Worm (Caenorhabditis elegans) whole organism, L3 larva: ENCODE measurements around the gene dmd-7.

ENCODE experiments used
- R02D3.7 ChIP-seq: fragments of 150-350 bp; optimal IDR thresholded peaks from 2 replicates; lab custom pipeline; 2014; ENCODE audit warnings: missing biosample characterization, missing genetic modification characterization
- aly-2 ChIP-seq: fragments of 150-350 bp; optimal IDR thresholded peaks from 2 replicates; lab custom pipeline; 2014; ENCODE audit warnings: missing biosample characterization, missing genetic modification characterization
- ama-1 ChIP-seq: fragments of 150-350 bp; optimal IDR thresholded peaks from 2 replicates; lab custom pipeline; 2018
- ceh-28 ChIP-seq: fragments of 150-350 bp; optimal IDR thresholded peaks from 2 replicates; lab custom pipeline; 2014; ENCODE audit warnings: missing biosample characterization, missing genetic modification reagents, missing genetic modification characterization
- ceh-82 ChIP-seq: fragments of 150-350 bp; optimal IDR thresholded peaks from 2 replicates; lab custom pipeline; 2014; ENCODE audit warnings: missing biosample characterization, missing genetic modification characterization
- ceh-9 ChIP-seq: sonication (generic microtip); optimal IDR thresholded peaks from 2 replicates; lab custom pipeline; 2018; ENCODE audit warnings: missing biosample characterization, missing genetic modification characterization
- daf-12 ChIP-seq: fragments of 150-350 bp; optimal IDR thresholded peaks from 2 replicates; lab custom pipeline; 2014; ENCODE audit warnings: missing biosample characterization, missing genetic modification reagents, missing genetic modification characterization
- egl-27 ChIP-seq: sonication (generic microtip); optimal IDR thresholded peaks from 4 replicates; lab custom pipeline; 2017; ENCODE audit warnings: missing biosample characterization, missing genetic modification reagents, missing genetic modification characterization
- egl-5 ChIP-seq: fragments of 150-350 bp; optimal IDR thresholded peaks from 2 replicates; lab custom pipeline; 2017; ENCODE audit warnings: missing biosample characterization, missing genetic modification reagents, missing genetic modification characterization, inconsistent platforms
- elt-1 ChIP-seq: fragments of 150-350 bp; optimal IDR thresholded peaks from 2 replicates; lab custom pipeline; 2014; ENCODE audit warnings: missing biosample characterization, missing genetic modification characterization
- elt-2 ChIP-seq: sonication (generic microtip); optimal IDR thresholded peaks from 2 replicates; lab custom pipeline; 2016; ENCODE audit warnings: missing genetic modification reagents, mild to moderate bottlenecking, missing genetic modification characterization, missing compliant biosample characterization
- eor-1 ChIP-seq, 2 experiments: fragments of 150-350 bp; optimal IDR thresholded peaks; 2 replicates each; lab custom pipeline; 2014 to 2018; ENCODE audit warnings: missing biosample characterization in 2 of 2, missing genetic modification characterization in 2 of 2
- fkh-2 ChIP-seq: fragments of 150-350 bp; optimal IDR thresholded peaks from 2 replicates; lab custom pipeline; 2014; ENCODE audit warnings: missing biosample characterization, missing genetic modification reagents, missing genetic modification characterization
- hmg-11 ChIP-seq: sonication (generic microtip); optimal IDR thresholded peaks from 2 replicates; lab custom pipeline; 2016; ENCODE audit warnings: missing genetic modification characterization, missing compliant biosample characterization
- lsy-12 ChIP-seq: sonication (generic microtip); optimal IDR thresholded peaks from 2 replicates; lab custom pipeline; 2016; ENCODE audit warnings: mild to moderate bottlenecking, missing genetic modification characterization, missing compliant biosample characterization
- mdl-1 ChIP-seq: fragments of 150-350 bp; optimal IDR thresholded peaks from 2 replicates; lab custom pipeline; 2014; ENCODE audit warnings: missing biosample characterization, missing genetic modification characterization
- nfya-1 ChIP-seq: sonication (generic microtip); optimal IDR thresholded peaks from 2 replicates; lab custom pipeline; 2017; ENCODE audit warnings: missing genetic modification characterization, mild to moderate bottlenecking, missing compliant biosample characterization, antibody characterized with exemption, moderate library complexity; ENCODE audit not compliant: insufficient read depth
- nhr-11 ChIP-seq: fragments of 150-350 bp; optimal IDR thresholded peaks from 2 replicates; lab custom pipeline; 2014; ENCODE audit warnings: missing biosample characterization, missing genetic modification characterization
- nhr-23 ChIP-seq: fragments of 150-350 bp; optimal IDR thresholded peaks from 2 replicates; lab custom pipeline; 2014; ENCODE audit warnings: missing biosample characterization, missing genetic modification reagents, missing genetic modification characterization
- nhr-237 ChIP-seq: fragments of 150-350 bp; optimal IDR thresholded peaks from 2 replicates; lab custom pipeline; 2014; ENCODE audit warnings: missing biosample characterization, missing genetic modification characterization
- nhr-25 ChIP-seq: sonication (generic microtip); optimal IDR thresholded peaks from 2 replicates; lab custom pipeline; 2017; ENCODE audit warnings: missing biosample characterization, missing genetic modification characterization
- nhr-43 ChIP-seq: sonication (generic microtip); optimal IDR thresholded peaks from 2 replicates; lab custom pipeline; 2016; ENCODE audit warnings: mild to moderate bottlenecking, missing genetic modification characterization, missing compliant biosample characterization; ENCODE audit not compliant: poor library complexity, severe bottlenecking
- nhr-67 ChIP-seq: fragments of 150-350 bp; optimal IDR thresholded peaks from 2 replicates; lab custom pipeline; 2014; ENCODE audit warnings: missing biosample characterization, missing genetic modification characterization
- nhr-76 ChIP-seq: fragments of 150-350 bp; sonication (generic microtip); optimal IDR thresholded peaks from 5 replicates; lab custom pipeline; 2014; ENCODE audit warnings: missing biosample characterization, missing genetic modification characterization
- pha-4 ChIP-seq: fragments of 150-350 bp; optimal IDR thresholded peaks from 2 replicates; lab custom pipeline; 2014; ENCODE audit warnings: missing biosample characterization, missing genetic modification reagents, missing genetic modification characterization
- pqm-1 ChIP-seq: fragments of 150-350 bp; optimal IDR thresholded peaks from 2 replicates; lab custom pipeline; 2017; ENCODE audit warnings: missing biosample characterization, missing genetic modification characterization, inconsistent platforms
- tbx-2 ChIP-seq: sonication (generic microtip); optimal IDR thresholded peaks from 2 replicates; lab custom pipeline; 2016; ENCODE audit warnings: mild to moderate bottlenecking, missing genetic modification characterization, missing compliant biosample characterization
- unc-39 ChIP-seq: sonication (generic microtip); optimal IDR thresholded peaks from 4 replicates; lab custom pipeline; 2017; ENCODE audit warnings: missing biosample characterization, missing genetic modification characterization
- unc-62 ChIP-seq: fragments of 150-350 bp; sonication (generic microtip); optimal IDR thresholded peaks from 4 replicates; lab custom pipeline; 2014; ENCODE audit warnings: missing biosample characterization, missing genetic modification reagents, missing genetic modification characterization
- ztf-11 ChIP-seq: fragments of 150-350 bp; optimal IDR thresholded peaks from 2 replicates; lab custom pipeline; 2014; ENCODE audit warnings: missing biosample characterization, missing genetic modification characterization
- ztf-4 ChIP-seq: fragments of 150-350 bp; optimal IDR thresholded peaks from 2 replicates; lab custom pipeline; 2014; ENCODE audit warnings: missing biosample characterization, missing genetic modification characterization

Gene dmd-7

ce11 chrV:6230629-6231229, 16.0 kb upstream of the dmd-7 start:
- TF ChIP-seq ama-1 (peak; percentile 28), ceh-9 (tag; lab: Kevin White, UChicago) (no peak), elt-2 (tag; lab: Kevin White, UChicago) (peak; percentile 57), egl-5 (tag; lab: Kevin White, UChicago) (peak; percentile 92), pqm-1 (tag; lab: Kevin White, UChicago) (peak; percentile 36), ztf-11 (tag; lab: Kevin White, UChicago) (no peak), nfya-1 (tag; lab: Kevin White, UChicago) (peak; percentile 31), tbx-2 (tag; lab: Kevin White, UChicago) (peak; percentile 28), pha-4 (peak; percentile 54)

ce11 chrV:6231902-6232340, 14.8 kb upstream of the dmd-7 start:
- TF ChIP-seq nfya-1 (tag; lab: Kevin White, UChicago) (no peak), egl-5 (tag; lab: Kevin White, UChicago) (no peak), pha-4 (peak; percentile 97)

- TF ChIP-seq nhr-76 (tag; lab: Kevin White, UChicago) (no peak), egl-5 (tag; lab: Kevin White, UChicago) (peak; percentile 53), eor-1 (tag; optimal IDR thresholded peaks at IDR 0.05; lab: Kevin White, UChicago) (no peak), nhr-25 (peak; percentile 38), ceh-28 (tag; lab: Kevin White, UChicago) (peak; percentile 26), elt-1 (tag; lab: Kevin White, UChicago) (peak; percentile 78), nhr-11 (tag; lab: Kevin White, UChicago) (no peak), nfya-1 (tag; lab: Kevin White, UChicago) (peak; percentile 19), nhr-23 (tag; lab: Kevin White, UChicago) (peak; percentile 70), R02D3.7 (no peak), aly-2 (tag; lab: Kevin White, UChicago) (no peak)
Observed at ce11 chrV:6232886-6233285, 13.8 kb upstream of the dmd-7 start.

- no peak for TF ChIP-seq nhr-76 (tag; lab: Kevin White, UChicago)
- no peak for TF ChIP-seq aly-2 (tag; lab: Kevin White, UChicago)
- no peak for TF ChIP-seq unc-39 (tag; lab: Kevin White, UChicago)
- no peak for TF ChIP-seq nhr-11 (tag; lab: Kevin White, UChicago)
- no peak for TF ChIP-seq unc-62 (GFP tag; lab: Kevin White, UChicago)
- TF ChIP-seq ztf-4 (tag; lab: Kevin White, UChicago), result no peak
- no peak for TF ChIP-seq nhr-237
- TF ChIP-seq lsy-12 (tag; lab: Kevin White, UChicago), result no peak
- TF ChIP-seq daf-12 (tag; lab: Kevin White, UChicago), result no peak
- no peak for TF ChIP-seq egl-27 (tag; lab: Kevin White, UChicago)
- no peak for TF ChIP-seq eor-1 (tag; optimal IDR thresholded peaks at IDR 0.05; lab: Kevin White, UChicago)
- TF ChIP-seq tbx-2 (tag; lab: Kevin White, UChicago), result no peak
- no peak for TF ChIP-seq hmg-11 (tag; lab: Kevin White, UChicago)
- no peak for TF ChIP-seq egl-5 (tag; lab: Kevin White, UChicago)
- TF ChIP-seq elt-1 (tag; lab: Kevin White, UChicago), result no peak
- TF ChIP-seq nhr-67, result no peak
- TF ChIP-seq fkh-2, result no peak
Observed at ce11 chrV:6233952-6234351, 12.8 kb upstream of the dmd-7 start.

ce11 chrV:6234876-6235275, 11.9 kb upstream of the dmd-7 start, which contains the start of gene K08B12.3:
Gene K08B12.3 (plus strand): TSS chrV:6235176.
- TF ChIP-seq nhr-23 (tag; lab: Kevin White, UChicago), result no peak
- peak; percentile 44 for TF ChIP-seq pha-4
- no peak for TF ChIP-seq pqm-1 (tag; lab: Kevin White, UChicago)
- no peak for TF ChIP-seq nhr-43 (tag; lab: Kevin White, UChicago)
- TF ChIP-seq eor-1 (tag; optimal IDR thresholded peaks at IDR 0.05; lab: Kevin White, UChicago), result no peak

- TF ChIP-seq ceh-82 (tag; lab: Kevin White, UChicago) (no peak), nhr-25 (peak; percentile 42), unc-62 (GFP tag; lab: Kevin White, UChicago) (no peak), nhr-76 (tag; lab: Kevin White, UChicago) (peak; percentile 27), mdl-1 (tag; lab: Kevin White, UChicago) (no peak), nhr-43 (tag; lab: Kevin White, UChicago) (peak; percentile 77), nhr-23 (tag; lab: Kevin White, UChicago) (peak; percentile 30), pqm-1 (tag; lab: Kevin White, UChicago) (no peak)
- TF ChIP-seq, all 47 proteins: peak for 4
Observed at ce11 chrV:6238347-6238746, 8.4 kb upstream of the dmd-7 start.
